Worm (Caenorhabditis elegans): ENCODE data around the gene Y49F6B.2.
A peak's percentile ranks its signal among the peaks of the same experiment; 100 is the strongest.

- peak; percentile 3 for TF ChIP-seq him-1 (tag; optimal IDR thresholded peaks at IDR 0.05)
- TF ChIP-seq W03F9.2 (tag; optimal IDR thresholded peaks at IDR 0.05): no peak
Observed at ce11 chrII:3547282-3547681, 44.5 kb downstream of the Y49F6B.2 start.

Data from whole organism, L4/young adult.